Fruit fly (Drosophila melanogaster) whole organism, embryonic: ENCODE data around the gene CG5934.

Experiments
- Blimp-1 ChIP-seq: fragments of 200-800 bp; sonication (Bioruptor generic); optimal IDR thresholded peaks from 3 replicates; lab custom pipeline; 2018; ENCODE audit warnings: missing biosample characterization, missing genetic modification characterization, mild to moderate bottlenecking, moderate library complexity, missing genetic modification reagents
- C15 ChIP-seq: fragments of 200-800 bp; sonication (Bioruptor generic); IDR thresholded peaks from 3 replicates; pipeline ENCODE4 v1.3.6; 2022; ENCODE audit warnings: missing biosample characterization, missing genetic modification characterization
- CG11247 ChIP-seq: fragments of 200-800 bp; sonication (Bioruptor generic); IDR thresholded peaks from 2 replicates; pipeline ENCODE4 v1.3.6; 2022; ENCODE audit warnings: missing biosample characterization, missing genetic modification characterization
- CG11504 ChIP-seq: fragments of 200-800 bp; sonication (Bioruptor generic); optimal IDR thresholded peaks from 3 replicates; lab custom pipeline; 2019; ENCODE audit warnings: missing biosample characterization, mild to moderate bottlenecking, missing genetic modification characterization, moderate library complexity
- CG12391 ChIP-seq: fragments of 200-800 bp; sonication (Bioruptor generic); optimal IDR thresholded peaks from 3 replicates; lab custom pipeline; 2018; ENCODE audit warnings: missing biosample characterization, mild to moderate bottlenecking, missing genetic modification characterization, moderate library complexity
- CG12769 ChIP-seq: fragments of 200-800 bp; sonication (Bioruptor generic); optimal IDR thresholded peaks from 2 replicates; lab custom pipeline; 2019; ENCODE audit warnings: missing biosample characterization, mild to moderate bottlenecking, missing genetic modification characterization, moderate library complexity
- CG12942 ChIP-seq: fragments of 200-800 bp; sonication (Bioruptor generic); optimal IDR thresholded peaks from 3 replicates; lab custom pipeline; 2016; ENCODE audit warnings: missing biosample characterization, missing genetic modification characterization
- CG13296 ChIP-seq: fragments of 200-800 bp; sonication (Bioruptor generic); optimal IDR thresholded peaks from 3 replicates; lab custom pipeline; 2018; ENCODE audit warnings: missing biosample characterization, mild to moderate bottlenecking, missing genetic modification characterization
- CG18619 ChIP-seq: fragments of 200-800 bp; sonication (Bioruptor generic); optimal IDR thresholded peaks from 3 replicates; lab custom pipeline; 2017; ENCODE audit warnings: missing biosample characterization, mild to moderate bottlenecking, missing genetic modification characterization
- CG43689 ChIP-seq: fragments of 200-800 bp; sonication (Bioruptor generic); IDR thresholded peaks from 2 replicates; pipeline ENCODE4 v1.3.6; 2022; ENCODE audit warnings: missing biosample characterization, missing genetic modification characterization
- CG5180 ChIP-seq: fragments of 200-800 bp; sonication (Bioruptor generic); optimal IDR thresholded peaks from 3 replicates; lab custom pipeline; 2017; ENCODE audit warnings: missing biosample characterization, missing genetic modification characterization, mild to moderate bottlenecking, moderate library complexity, missing genetic modification reagents
- CG5953 ChIP-seq: fragments of 200-800 bp; sonication (Bioruptor generic); IDR thresholded peaks from 2 replicates; pipeline ENCODE4 v1.3.6; 2022; ENCODE audit warnings: missing biosample characterization, missing genetic modification characterization
- CG6254 ChIP-seq: fragments of 200-800 bp; sonication (Bioruptor generic); optimal IDR thresholded peaks from 3 replicates; lab custom pipeline; 2017; ENCODE audit warnings: mild to moderate bottlenecking, missing biosample characterization, missing genetic modification reagents, missing genetic modification characterization
- CG7786 ChIP-seq: fragments of 200-800 bp; sonication (Bioruptor generic); optimal IDR thresholded peaks from 2 replicates; lab custom pipeline; 2016; ENCODE audit warnings: missing biosample characterization, missing genetic modification characterization
- CG7987 ChIP-seq: fragments of 200-800 bp; sonication (Bioruptor generic); optimal IDR thresholded peaks from 2 replicates; lab custom pipeline; 2018; ENCODE audit warnings: missing biosample characterization, mild to moderate bottlenecking, missing genetic modification characterization, moderate library complexity
- CG8290 ChIP-seq, 3 experiments: fragments of 200-800 bp; sonication (Bioruptor generic); optimal IDR thresholded peaks; 2 replicates each; lab custom pipeline; 2016 to 2019; ENCODE audit warnings: missing biosample characterization in 3 of 3, missing genetic modification characterization in 3 of 3, mild to moderate bottlenecking in 2 of 3, moderate library complexity in 1 of 3
- CG8924 ChIP-seq: fragments of 200-800 bp; optimal IDR thresholded peaks from 3 replicates; lab custom pipeline; 2019; ENCODE audit warnings: missing biosample characterization, mild to moderate bottlenecking, missing genetic modification characterization, moderate library complexity
- CG9876 ChIP-seq: fragments of 200-800 bp; sonication (Bioruptor generic); optimal IDR thresholded peaks from 2 replicates; lab custom pipeline; 2016; ENCODE audit warnings: missing biosample characterization, missing genetic modification characterization
- Dll ChIP-seq: fragments of 200-800 bp; sonication (Bioruptor generic); IDR thresholded peaks from 4 replicates; pipeline ENCODE4 v1.3.6; 2022; ENCODE audit warnings: missing biosample characterization, missing genetic modification characterization; ENCODE audit not compliant: partially characterized antibody
- Drgx ChIP-seq: fragments of 200-800 bp; sonication (Bioruptor generic); IDR thresholded peaks from 2 replicates; pipeline ENCODE4 v1.3.6; 2022; ENCODE audit warnings: missing biosample characterization, missing genetic modification characterization
- E2f1 ChIP-seq: fragments of 200-800 bp; sonication (Bioruptor generic); IDR thresholded peaks from 2 replicates; pipeline ENCODE4 v1.3.6; 2022; ENCODE audit warnings: missing biosample characterization, missing genetic modification characterization
- Elba2 ChIP-seq: fragments of 200-800 bp; sonication (Bioruptor generic); optimal IDR thresholded peaks from 3 replicates; lab custom pipeline; 2016; ENCODE audit warnings: missing biosample characterization, missing genetic modification characterization
- Fer2 ChIP-seq: fragments of 200-800 bp; sonication (Bioruptor generic); optimal IDR thresholded peaks from 2 replicates; lab custom pipeline; 2018; ENCODE audit warnings: missing biosample characterization, mild to moderate bottlenecking, missing genetic modification characterization, moderate library complexity
- HmgD ChIP-seq: fragments of 200-800 bp; sonication (Bioruptor generic); optimal IDR thresholded peaks from 3 replicates; lab custom pipeline; 2016; ENCODE audit warnings: missing biosample characterization, missing genetic modification characterization
- Kr ChIP-seq: fragments of 200-800 bp; sonication (Bioruptor generic); optimal IDR thresholded peaks from 2 replicates; lab custom pipeline; 2017; ENCODE audit warnings: missing biosample characterization, mild to moderate bottlenecking, missing genetic modification characterization
- MBD-R2 ChIP-seq: fragments of 200-800 bp; sonication (Bioruptor generic); IDR thresholded peaks from 2 replicates; pipeline ENCODE4 v1.3.6; 2022; ENCODE audit warnings: missing biosample characterization, missing genetic modification characterization
- NfI ChIP-seq: fragments of 200-800 bp; sonication (Bioruptor generic); optimal IDR thresholded peaks from 3 replicates; lab custom pipeline; 2018; ENCODE audit warnings: missing biosample characterization, mild to moderate bottlenecking, missing genetic modification characterization, moderate library complexity
- Optix ChIP-seq: fragments of 200-800 bp; sonication (Bioruptor generic); IDR thresholded peaks from 3 replicates; pipeline ENCODE4 v1.3.6; 2022; ENCODE audit warnings: missing biosample characterization, missing genetic modification characterization
- Tbp ChIP-seq: fragments of >200 bp; optimal IDR thresholded peaks from 2 replicates; lab custom pipeline; 2018; ENCODE audit warnings: missing biosample characterization, missing genetic modification characterization
- abd-A ChIP-seq: fragments of 200-800 bp; sonication (Bioruptor generic); optimal IDR thresholded peaks from 3 replicates; lab custom pipeline; 2019; ENCODE audit warnings: missing biosample characterization, mild to moderate bottlenecking, missing genetic modification characterization, moderate library complexity
- al ChIP-seq: fragments of 200-800 bp; sonication (Bioruptor generic); IDR thresholded peaks from 2 replicates; pipeline ENCODE4 v1.3.6; 2022; ENCODE audit warnings: missing biosample characterization, missing genetic modification characterization
- ato ChIP-seq: fragments of 200-800 bp; sonication (Bioruptor generic); IDR thresholded peaks from 2 replicates; pipeline ENCODE4 v1.3.6; 2022; ENCODE audit warnings: missing biosample characterization, missing genetic modification characterization; ENCODE audit not compliant: partially characterized antibody
- bsh ChIP-seq, 2 experiments: fragments of 200-800 bp; sonication (Bioruptor generic); optimal IDR thresholded peaks; 2 replicates each; lab custom pipeline; 2017 to 2018; ENCODE audit warnings: mild to moderate bottlenecking in 2 of 2, missing biosample characterization in 2 of 2, missing genetic modification characterization in 2 of 2, moderate library complexity in 1 of 2
- crol ChIP-seq: fragments of 200-800 bp; sonication (Bioruptor generic); IDR thresholded peaks from 2 replicates; pipeline ENCODE4 v1.3.6; 2022; ENCODE audit warnings: missing biosample characterization, missing genetic modification characterization
- cwo ChIP-seq: fragments of 200-800 bp; sonication (Bioruptor generic); optimal IDR thresholded peaks from 3 replicates; lab custom pipeline; 2017; ENCODE audit warnings: missing biosample characterization, missing genetic modification characterization, mild to moderate bottlenecking, moderate library complexity, missing genetic modification reagents
- dm ChIP-seq: fragments of 200-800 bp; sonication (Bioruptor generic); optimal IDR thresholded peaks from 3 replicates; lab custom pipeline; 2016; ENCODE audit warnings: missing biosample characterization, missing genetic modification characterization
- exex ChIP-seq: fragments of 200-800 bp; sonication (Bioruptor generic); optimal IDR thresholded peaks from 4 replicates; lab custom pipeline; 2018; ENCODE audit warnings: missing biosample characterization, mild to moderate bottlenecking, missing genetic modification characterization, moderate library complexity
- gfzf ChIP-seq: fragments of 200-800 bp; sonication (Bioruptor generic); optimal IDR thresholded peaks from 2 replicates; lab custom pipeline; 2016; ENCODE audit warnings: missing biosample characterization, mild to moderate bottlenecking, missing genetic modification characterization, moderate library complexity
- ind ChIP-seq: fragments of 200-800 bp; sonication (Bioruptor generic); optimal IDR thresholded peaks from 3 replicates; lab custom pipeline; 2016; ENCODE audit warnings: missing biosample characterization, missing genetic modification characterization
- jing ChIP-seq: fragments of 200-800 bp; sonication (Bioruptor generic); optimal IDR thresholded peaks from 2 replicates; lab custom pipeline; 2018; ENCODE audit warnings: missing biosample characterization, mild to moderate bottlenecking, missing genetic modification characterization
- kah ChIP-seq: fragments of 200-800 bp; sonication (Bioruptor generic); optimal IDR thresholded peaks from 2 replicates; lab custom pipeline; 2018; ENCODE audit warnings: missing biosample characterization, mild to moderate bottlenecking, missing genetic modification characterization
- pb ChIP-seq: fragments of 200-800 bp; sonication (Bioruptor generic); optimal IDR thresholded peaks from 3 replicates; lab custom pipeline; 2016; ENCODE audit warnings: missing biosample characterization, missing genetic modification characterization
- pzg ChIP-seq: fragments of 200-800 bp; sonication (Bioruptor generic); optimal IDR thresholded peaks from 3 replicates; lab custom pipeline; 2018; ENCODE audit warnings: missing biosample characterization, mild to moderate bottlenecking, missing genetic modification characterization, moderate library complexity
- row ChIP-seq: fragments of 200-800 bp; sonication (Bioruptor generic); IDR thresholded peaks from 3 replicates; pipeline ENCODE4 v1.3.6; 2022; ENCODE audit warnings: missing biosample characterization, missing genetic modification characterization
- scrt ChIP-seq: fragments of 200-800 bp; sonication (Bioruptor generic); optimal IDR thresholded peaks from 2 replicates; lab custom pipeline; 2018; ENCODE audit warnings: missing biosample characterization, mild to moderate bottlenecking, missing genetic modification characterization, moderate library complexity
- trh ChIP-seq: fragments of 200-800 bp; sonication (Bioruptor generic); optimal IDR thresholded peaks from 2 replicates; lab custom pipeline; 2016; ENCODE audit warnings: missing biosample characterization, missing genetic modification characterization
- twi ChIP-seq: fragments of 200-800 bp; optimal IDR thresholded peaks from 2 replicates; lab custom pipeline; 2019; ENCODE audit warnings: missing biosample characterization, mild to moderate bottlenecking, missing genetic modification characterization, moderate library complexity
- zfh2 ChIP-seq: fragments of 200-800 bp; sonication (Bioruptor generic); optimal IDR thresholded peaks from 2 replicates; lab custom pipeline; 2016; ENCODE audit warnings: missing biosample characterization, missing genetic modification characterization

Gene CG5934

DNA sequence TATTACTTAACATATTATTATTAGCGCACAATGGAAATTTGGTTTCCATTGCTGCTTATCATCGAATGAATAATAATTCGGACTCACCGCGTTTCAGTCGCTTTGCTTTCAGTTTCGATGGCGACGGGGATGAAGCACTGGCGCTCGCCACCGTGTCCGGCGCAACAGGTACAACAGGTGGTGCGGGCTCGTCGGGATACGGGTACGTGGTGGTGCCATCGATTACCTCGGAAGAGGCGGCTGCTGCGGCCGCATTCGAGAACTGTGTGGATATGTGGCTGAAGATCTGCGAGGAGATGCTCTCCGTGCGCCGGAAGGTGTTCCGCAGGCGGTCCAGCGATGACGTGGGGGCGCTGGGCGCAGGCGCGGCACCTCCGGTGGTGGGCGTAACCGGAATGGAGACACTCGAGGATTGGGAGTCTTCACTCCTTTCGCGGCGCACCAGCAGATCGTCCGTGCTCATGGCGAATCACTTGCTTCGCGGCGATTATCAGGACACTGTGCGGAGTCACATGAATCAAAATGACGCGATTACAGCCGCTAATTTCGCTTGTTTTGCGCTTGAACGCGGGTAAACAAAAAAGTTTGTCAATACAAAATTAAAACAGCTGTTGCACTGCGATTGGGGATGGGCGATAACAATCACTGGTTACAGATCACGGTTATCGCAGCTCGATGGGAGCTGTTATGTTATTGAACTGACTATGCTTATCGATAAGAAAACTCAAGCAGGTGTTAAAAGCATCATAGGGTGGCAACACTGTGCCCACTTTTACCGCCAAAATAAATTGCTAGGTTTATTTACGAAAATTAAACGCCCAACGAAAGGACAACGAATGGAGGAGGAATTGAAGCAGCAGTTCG, 34.8 kb upstream of the CG5934 start, which contains the start of the genes CG31064 and PolA2 (continued):
- TF ChIP-seq CG11247 (GFP tag; lab: Robert Waterston, UW) (no peak), CG12769 (no peak), CG43689 (GFP tag; lab: Robert Waterston, UW) (no peak), CG8924 (tag; lab: Kevin White, UChicago) (peak; percentile 9), bsh (GFP tag; optimal IDR thresholded peaks at IDR 0.05; lab: Kevin White, UChicago) (no peak), Elba2 (GFP tag; lab: Kevin White, UChicago) (peak; percentile 0), CG6254 (GFP tag; lab: Kevin White, UChicago) (no peak), cwo (GFP tag; lab: Kevin White, UChicago) (no peak), twi (tag; lab: Kevin White, UChicago) (no peak), CG18619 (no peak), exex (tag; lab: Kevin White, UChicago) (no peak), ato (GFP tag; lab: Robert Waterston, UW) (peak; percentile 75), ind (no peak), CG5180 (no peak), CG12391 (tag; lab: Kevin White, UChicago) (peak; percentile 3), CG5953 (GFP tag; lab: Robert Waterston, UW) (no peak), Optix (GFP tag; lab: Robert Waterston, UW) (0 out of 3 replicates have a peak, but pooled peaks have one; percentile 5), trh (GFP tag; lab: Kevin White, UChicago) (no peak), scrt (GFP tag; lab: Kevin White, UChicago) (peak; percentile 90), dm (GFP tag; lab: Kevin White, UChicago) (peak; percentile 42), pzg (GFP tag; lab: Kevin White, UChicago) (peak; percentile 95), jing (GFP tag; lab: Kevin White, UChicago) (no peak), Blimp-1 (GFP tag; lab: Kevin White, UChicago) (no peak), CG8290 (GFP tag; optimal IDR thresholded peaks at IDR 0.05; lab: Kevin White, UChicago) (no peak), CG8290 (tag; optimal IDR thresholded peaks at IDR 0.05; lab: Kevin White, UChicago) (no peak), abd-A (tag; lab: Kevin White, UChicago) (no peak), Tbp (no peak), CG7786 (GFP tag; lab: Kevin White, UChicago) (no peak), zfh2 (GFP tag; lab: Kevin White, UChicago) (no peak), HmgD (GFP tag; lab: Kevin White, UChicago) (peak; percentile 58), NfI (GFP tag; lab: Kevin White, UChicago) (peak; percentile 5), MBD-R2 (peak; percentile 96), CG11504 (tag; lab: Kevin White, UChicago) (no peak), pb (no peak), crol (GFP tag; lab: Robert Waterston, UW) (no peak), CG9876 (GFP tag; lab: Kevin White, UChicago) (no peak), C15 (no peak), CG13296 (GFP tag; lab: Kevin White, UChicago) (no peak), Fer2 (no peak), Kr (GFP tag; lab: Kevin White, UChicago) (no peak), row (GFP tag; lab: Robert Waterston, UW) (peak; percentile 46; the same call in 1 of the 3 replicates), gfzf (GFP tag; lab: Kevin White, UChicago) (peak; percentile 29), kah (GFP tag; lab: Kevin White, UChicago) (peak; percentile 59), CG7987 (GFP tag; lab: Kevin White, UChicago) (peak; percentile 11), Drgx (no peak), CG12942 (GFP tag; lab: Kevin White, UChicago) (no peak), al (GFP tag; lab: Robert Waterston, UW) (no peak), E2f1 (peak; percentile 67; the same call in 1 of the 2 replicates), Dll (GFP tag; lab: Robert Waterston, UW) (peak; percentile 81)
